Fruit fly (Drosophila melanogaster): ENCODE data around the gene CG33947.

DNA sequence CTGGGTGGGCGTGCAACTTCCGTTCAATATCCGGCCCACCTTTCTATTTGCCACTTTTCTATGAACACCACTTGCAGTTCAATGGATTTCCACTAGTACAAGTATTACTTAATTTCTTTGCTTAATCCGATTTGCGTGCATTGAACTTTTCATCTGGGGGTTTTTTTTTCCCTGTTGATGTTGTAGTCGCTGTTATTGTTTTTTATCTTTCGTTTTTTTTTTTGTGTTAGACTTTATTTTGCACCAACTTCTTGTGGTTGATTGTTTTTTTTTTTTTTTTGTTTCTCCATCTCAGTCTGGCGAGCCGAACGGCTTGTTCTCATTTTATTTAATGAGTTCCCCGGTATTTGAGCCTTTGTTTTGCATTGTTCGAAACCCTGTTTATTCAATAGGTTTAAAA lies 40.1 kb downstream of the CG33947 start:
- TF ChIP-seq usp (GFP tag; optimal IDR thresholded peaks at IDR 0.05), result no peak
- TF ChIP-seq pan (optimal IDR thresholded peaks at IDR 0.05), result no peak
- TF ChIP-seq CG8478 (optimal IDR thresholded peaks at IDR 0.05), result no peak
- no peak for TF ChIP-seq psq (optimal IDR thresholded peaks at IDR 0.05)
